Worm (Caenorhabditis elegans) whole organism, early embryonic: ENCODE data around the gene VW02B12L.2.

Experiments used
- B0310.2 ChIP-seq: sonication (generic microtip); optimal IDR thresholded peaks from 2 replicates; lab custom pipeline; 2016; ENCODE audit warnings: mild to moderate bottlenecking, missing genetic modification characterization, missing compliant biosample characterization
- F13C5.2 ChIP-seq: sonication (generic microtip); optimal IDR thresholded peaks from 2 replicates; lab custom pipeline; 2017; ENCODE audit warnings: mild to moderate bottlenecking, missing genetic modification characterization, inconsistent platforms, missing compliant biosample characterization
- ets-7 ChIP-seq: sonication (generic microtip); optimal IDR thresholded peaks from 2 replicates; lab custom pipeline; 2016; ENCODE audit warnings: missing genotype, missing genetic modification characterization, missing compliant biosample characterization
- flt-1 ChIP-seq: fragments of 200-800 bp; sonication (Bioruptor generic); IDR thresholded peaks from 2 replicates; pipeline ENCODE4 v1.3.6; 2022; ENCODE audit warnings: missing genetic modification characterization, missing compliant biosample characterization
- hnd-1 ChIP-seq: sonication (generic microtip); optimal IDR thresholded peaks from 2 replicates; lab custom pipeline; 2016; ENCODE audit warnings: missing genetic modification characterization, missing compliant biosample characterization
- pes-1 ChIP-seq: fragments of 200-800 bp; sonication (Bioruptor generic); IDR thresholded peaks from 2 replicates; pipeline ENCODE4 v1.3.6; 2022; ENCODE audit warnings: missing genetic modification reagents, missing genetic modification characterization, missing compliant biosample characterization
- sea-1 ChIP-seq: fragments of 200-800 bp; sonication (Bioruptor generic); conservative IDR thresholded peaks from 2 replicates; pipeline ENCODE4 v1.3.6; 2022; ENCODE audit warnings: missing genetic modification characterization, missing compliant biosample characterization
- tbx-11 ChIP-seq: fragments of 200-800 bp; sonication (Bioruptor generic); IDR thresholded peaks from 2 replicates; pipeline ENCODE4 v1.3.6; 2022; ENCODE audit warnings: missing genetic modification characterization, missing compliant biosample characterization

DNA sequence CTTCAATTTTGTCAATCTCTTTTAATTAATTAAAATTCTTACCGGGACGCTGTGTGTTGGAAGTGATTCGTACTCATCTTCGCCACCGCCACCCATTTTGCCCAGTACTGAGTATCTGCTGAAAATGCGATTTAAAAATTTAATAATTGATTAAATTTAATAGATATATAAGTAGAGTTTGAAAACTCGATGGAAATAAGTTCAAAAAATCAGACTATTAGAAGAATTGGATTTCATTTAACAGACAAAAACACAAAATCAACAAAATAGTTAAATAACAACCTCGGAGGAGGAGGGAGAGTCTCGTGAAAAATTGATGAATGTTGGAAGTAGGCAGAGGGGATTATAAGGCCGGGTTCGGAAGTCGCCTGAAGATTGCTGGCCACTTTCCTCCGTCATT lies 31.8 kb upstream of the VW02B12L.2 start, which contains the start of gene mfn-1:
- TF ChIP-seq sea-1 (GFP tag; lab: Robert Waterston, UW): no peak
- TF ChIP-seq B0310.2 (tag; lab: Kevin White, UChicago): no peak
- no peak for TF ChIP-seq pes-1 (GFP tag; lab: Robert Waterston, UW)
- TF ChIP-seq F13C5.2 (tag; lab: Kevin White, UChicago): no peak
- TF ChIP-seq ets-7: no peak
- no peak for TF ChIP-seq hnd-1 (tag; lab: Kevin White, UChicago)
- TF ChIP-seq flt-1 (GFP tag; lab: Robert Waterston, UW): no peak
- no peak for TF ChIP-seq tbx-11 (GFP tag; lab: Robert Waterston, UW)
